Fruit fly (Drosophila melanogaster): Measurements from ENCODE around the gene CG31248.

Gene CG31248

dm6 chr3R:7144245-7144904 is 15.3 kb downstream of the CG31248 start, which contains the start of the genes CG14610 and CG2656 (continued):
- TF ChIP-seq Ravus (GFP tag; IDR thresholded peaks at IDR 0.05) (no peak), exex (tag; optimal IDR thresholded peaks at IDR 0.05) (no peak), CG3281 (GFP tag; optimal IDR thresholded peaks at IDR 0.05) (peak; percentile 49), CG6854 (GFP tag; optimal IDR thresholded peaks at IDR 0.05) (no peak), dati (GFP tag; IDR thresholded peaks at IDR 0.05) (0 out of 2 replicates have a peak, but pooled peaks have one; percentile 7), HmgD (GFP tag; optimal IDR thresholded peaks at IDR 0.05) (peak; percentile 74), CG13287 (GFP tag; IDR thresholded peaks at IDR 0.05; ENCODE audit: partially characterized antibody) (peak; percentile 76), CG14050 (GFP tag; IDR thresholded peaks at IDR 0.05) (peak; percentile 47; the same call in 2 of the 3 replicates), cg (GFP tag; optimal IDR thresholded peaks at IDR 0.05) (no peak), E2f1 (GFP tag; IDR thresholded peaks at IDR 0.05) (peak; percentile 26; the same call in 1 of the 2 replicates), slou (GFP tag; optimal IDR thresholded peaks at IDR 0.05) (no peak), salm (tag; optimal IDR thresholded peaks at IDR 0.05) (no peak), Doc2 (GFP tag; IDR thresholded peaks at IDR 0.05) (no peak), gro (GFP tag; optimal IDR thresholded peaks at IDR 0.05) (peak; percentile 85), ci (GFP tag; IDR thresholded peaks at IDR 0.05) (peak; percentile 86), onecut (GFP tag; IDR thresholded peaks at IDR 0.05) (no peak; the same call in 1 of the 2 replicates), mirr (GFP tag; optimal IDR thresholded peaks at IDR 0.05) (peak; percentile 53), prd (optimal IDR thresholded peaks at IDR 0.05) (no peak), prd (GFP tag; IDR thresholded peaks at IDR 0.05) (peak; percentile 73), grn (GFP tag; optimal IDR thresholded peaks at IDR 0.05) (no peak), vnd (GFP tag; IDR thresholded peaks at IDR 0.05; ENCODE audit: partially characterized antibody) (0 out of 3 replicates have a peak, but pooled peaks have one; percentile 13), CG31224 (GFP tag; IDR thresholded peaks at IDR 0.05) (peak; percentile 24; the same call in 1 of the 2 replicates), dm (GFP tag; optimal IDR thresholded peaks at IDR 0.05) (peak; percentile 94), croc (GFP tag; conservative IDR thresholded peaks at IDR 0.05) (no peak; the same call in 2 of the 3 replicates), Blimp-1 (GFP tag; optimal IDR thresholded peaks at IDR 0.05) (peak; percentile 59), Dip2 (GFP tag; IDR thresholded peaks at IDR 0.05) (no peak), Scr (GFP tag; IDR thresholded peaks at IDR 0.05; ENCODE audit: partially characterized antibody) (peak; percentile 59), zfh2 (GFP tag; optimal IDR thresholded peaks at IDR 0.05) (peak; percentile 86), CG42726 (GFP tag; IDR thresholded peaks at IDR 0.05; ENCODE audit: partially characterized antibody) (peak; percentile 7; the same call in 1 of the 2 replicates), nmo (GFP tag; optimal IDR thresholded peaks at IDR 0.05) (peak; percentile 68), cad (GFP tag; optimal IDR thresholded peaks at IDR 0.05) (no peak), CG12236 (GFP tag; optimal IDR thresholded peaks at IDR 0.05) (peak; percentile 50), CG15269 (tag; optimal IDR thresholded peaks at IDR 0.05) (no peak), Hey (tag; optimal IDR thresholded peaks at IDR 0.05) (no peak), Elba2 (GFP tag; optimal IDR thresholded peaks at IDR 0.05) (peak; percentile 25), NC2β (GFP tag; optimal IDR thresholded peaks at IDR 0.05) (peak; percentile 82), otp (GFP tag; IDR thresholded peaks at IDR 0.05) (0 out of 3 replicates have a peak, but pooled peaks have one; percentile 34), crc (GFP tag; optimal IDR thresholded peaks at IDR 0.05) (peak; percentile 70), CG8478 (optimal IDR thresholded peaks at IDR 0.05) (no peak), oc (tag; optimal IDR thresholded peaks at IDR 0.05) (no peak), CG31441 (GFP tag; IDR thresholded peaks at IDR 0.05) (0 out of 2 replicates have a peak, but pooled peaks have one; percentile 22), Hand (GFP tag; optimal IDR thresholded peaks at IDR 0.05) (no peak), Eip74EF (GFP tag; optimal IDR thresholded peaks at IDR 0.05) (no peak), tin (GFP tag; optimal IDR thresholded peaks at IDR 0.05) (peak; percentile 91), klu (GFP tag; IDR thresholded peaks at IDR 0.05) (no peak), chif (GFP tag; optimal IDR thresholded peaks at IDR 0.05) (peak; percentile 67 to 85), Atf6 (GFP tag; IDR thresholded peaks at IDR 0.05) (peak; percentile 54; the same call in 1 of the 2 replicates), Usf (GFP tag; optimal IDR thresholded peaks at IDR 0.05) (peak; percentile 3), CG3847 (GFP tag; IDR thresholded peaks at IDR 0.05) (peak; percentile 94), CG17612 (GFP tag; IDR thresholded peaks at IDR 0.05) (no peak)

All from whole organism, embryonic.